Fruit fly (Drosophila melanogaster) whole organism, embryonic: Measurements from ENCODE around the gene CG7739.

ENCODE experiments used
- Atf6 ChIP-seq: fragments of 200-800 bp; sonication (Bioruptor generic); IDR thresholded peaks from 2 replicates; pipeline ENCODE4 v1.3.6; 2022; ENCODE audit warnings: missing biosample characterization, missing genetic modification characterization
- CG11504 ChIP-seq: fragments of 200-800 bp; sonication (Bioruptor generic); optimal IDR thresholded peaks from 3 replicates; lab custom pipeline; 2019; ENCODE audit warnings: missing biosample characterization, mild to moderate bottlenecking, missing genetic modification characterization, moderate library complexity
- CG12071 ChIP-seq: fragments of 200-800 bp; sonication (Bioruptor generic); optimal IDR thresholded peaks from 3 replicates; lab custom pipeline; 2018; ENCODE audit warnings: missing biosample characterization, mild to moderate bottlenecking, missing genetic modification characterization
- CG12299 ChIP-seq: fragments of 200-800 bp; sonication (Bioruptor generic); optimal IDR thresholded peaks from 2 replicates; lab custom pipeline; 2018; ENCODE audit warnings: missing biosample characterization, mild to moderate bottlenecking, missing genetic modification characterization
- CG12942 ChIP-seq: fragments of 200-800 bp; sonication (Bioruptor generic); optimal IDR thresholded peaks from 3 replicates; lab custom pipeline; 2016; ENCODE audit warnings: missing biosample characterization, missing genetic modification characterization
- CG1603 ChIP-seq: fragments of 200-800 bp; sonication (Bioruptor generic); optimal IDR thresholded peaks from 2 replicates; lab custom pipeline; 2019; ENCODE audit warnings: missing biosample characterization, mild to moderate bottlenecking, missing genetic modification characterization, moderate library complexity
- CG4360 ChIP-seq: fragments of 200-800 bp; sonication (Bioruptor generic); IDR thresholded peaks from 2 replicates; pipeline ENCODE4 v1.3.6; 2022; ENCODE audit warnings: missing biosample characterization, missing genetic modification characterization
- CG43689 ChIP-seq: fragments of 200-800 bp; sonication (Bioruptor generic); IDR thresholded peaks from 2 replicates; pipeline ENCODE4 v1.3.6; 2022; ENCODE audit warnings: missing biosample characterization, missing genetic modification characterization
- CG4854 ChIP-seq: fragments of 200-800 bp; sonication (Bioruptor generic); optimal IDR thresholded peaks from 2 replicates; lab custom pipeline; 2016; ENCODE audit warnings: missing biosample characterization, missing genetic modification characterization, inconsistent platforms
- CG6272 ChIP-seq: fragments of 200-800 bp; sonication (Bioruptor generic); IDR thresholded peaks from 2 replicates; pipeline ENCODE4 v1.3.6; 2022; ENCODE audit warnings: missing biosample characterization, missing genetic modification characterization
- CG7271 ChIP-seq: fragments of 200-800 bp; sonication (Bioruptor generic); optimal IDR thresholded peaks from 2 replicates; lab custom pipeline; 2018; ENCODE audit warnings: missing biosample characterization, mild to moderate bottlenecking, missing genetic modification characterization, moderate library complexity
- CG7786 ChIP-seq: fragments of 200-800 bp; sonication (Bioruptor generic); optimal IDR thresholded peaks from 2 replicates; lab custom pipeline; 2016; ENCODE audit warnings: missing biosample characterization, missing genetic modification characterization
- CG9876 ChIP-seq: fragments of 200-800 bp; sonication (Bioruptor generic); optimal IDR thresholded peaks from 2 replicates; lab custom pipeline; 2016; ENCODE audit warnings: missing biosample characterization, missing genetic modification characterization
- CHES-1-like ChIP-seq: fragments of 200-800 bp; sonication (Bioruptor generic); optimal IDR thresholded peaks from 2 replicates; lab custom pipeline; 2016; ENCODE audit warnings: missing biosample characterization, missing genetic modification characterization
- Chrac-16 ChIP-seq: fragments of 200-800 bp; sonication (Bioruptor generic); optimal IDR thresholded peaks from 3 replicates; lab custom pipeline; 2016; ENCODE audit warnings: missing biosample characterization, missing genetic modification characterization
- Dbx ChIP-seq: fragments of 200-800 bp; sonication (Bioruptor generic); IDR thresholded peaks from 3 replicates; pipeline ENCODE4 v1.3.6; 2022; ENCODE audit warnings: missing biosample characterization, missing genetic modification characterization
- Doc3 ChIP-seq: fragments of 200-800 bp; sonication (Bioruptor generic); IDR thresholded peaks from 3 replicates; pipeline ENCODE4 v1.3.6; 2022; ENCODE audit warnings: missing biosample characterization, missing genetic modification characterization; ENCODE audit not compliant: partially characterized antibody
- Dref ChIP-seq: fragments of 200-800 bp; sonication (Bioruptor generic); IDR thresholded peaks from 2 replicates; pipeline ENCODE4 v1.3.6; 2022; ENCODE audit warnings: missing biosample characterization, missing genetic modification characterization
- ERR ChIP-seq: fragments of 200-800 bp; sonication (Bioruptor generic); optimal IDR thresholded peaks from 2 replicates; lab custom pipeline; 2016; ENCODE audit warnings: missing biosample characterization, missing genetic modification characterization
- Ets65A ChIP-seq: fragments of 200-800 bp; sonication (Bioruptor generic); peaks from one replicate; lab custom pipeline; 2016; ENCODE audit warnings: missing biosample characterization, missing genetic modification characterization
- HHEX ChIP-seq: fragments of 200-800 bp; sonication (Bioruptor generic); optimal IDR thresholded peaks from 3 replicates; lab custom pipeline; 2017; ENCODE audit warnings: missing biosample characterization, mild to moderate bottlenecking, missing genetic modification characterization, missing genetic modification reagents
- Hr39 ChIP-seq: fragments of >200 bp; optimal IDR thresholded peaks from 2 replicates; lab custom pipeline; 2017
- Hsf ChIP-seq: fragments of 200-800 bp; sonication (Bioruptor generic); optimal IDR thresholded peaks from 3 replicates; lab custom pipeline; 2016; ENCODE audit warnings: missing biosample characterization, missing genetic modification characterization
- Lpt ChIP-seq: fragments of >200 bp; optimal IDR thresholded peaks from 2 replicates; lab custom pipeline; 2018; ENCODE audit warnings: missing biosample characterization, missing genetic modification characterization
- Max ChIP-seq: fragments of 200-800 bp; sonication (Bioruptor generic); optimal IDR thresholded peaks from 2 replicates; lab custom pipeline; 2016; ENCODE audit warnings: missing biosample characterization, mild to moderate bottlenecking, missing genetic modification characterization
- Mrtf ChIP-seq: fragments of 200-800 bp; sonication (Bioruptor generic); IDR thresholded peaks from 3 replicates; pipeline ENCODE4 v1.3.6; 2022; ENCODE audit warnings: missing biosample characterization, missing genetic modification characterization
- Nf-YA ChIP-seq: fragments of 200-800 bp; sonication (Bioruptor generic); IDR thresholded peaks from 2 replicates; pipeline ENCODE4 v1.3.6; 2022; ENCODE audit warnings: missing biosample characterization, missing genetic modification characterization
- Ptx1 ChIP-seq: fragments of 200-800 bp; sonication (Bioruptor generic); IDR thresholded peaks from 2 replicates; pipeline ENCODE4 v1.3.6; 2022; ENCODE audit warnings: missing biosample characterization, missing genetic modification characterization
- Rx ChIP-seq: fragments of 200-800 bp; sonication (Bioruptor generic); IDR thresholded peaks from 2 replicates; pipeline ENCODE4 v1.3.6; 2022; ENCODE audit warnings: missing biosample characterization, missing genetic modification characterization
- Trl ChIP-seq, 3 experiments: fragments of >200 bp in 2 of 3; fragments of 200-800 bp in 1 of 3; sonication (Bioruptor generic) in 1 of 3; optimal IDR thresholded peaks; 2 replicates in 1 of 3; 3 replicates in 2 of 3; lab custom pipeline; 2016 to 2017; ENCODE audit warnings: missing biosample characterization in 1 of 3, missing genetic modification characterization in 1 of 3
- Vsx1 ChIP-seq: fragments of 200-800 bp; sonication (Bioruptor generic); optimal IDR thresholded peaks from 2 replicates; lab custom pipeline; 2017; ENCODE audit warnings: missing biosample characterization, mild to moderate bottlenecking, missing genetic modification characterization, missing genetic modification reagents
- Xrp1 ChIP-seq: fragments of 200-800 bp; sonication (Bioruptor generic); IDR thresholded peaks from 2 replicates; pipeline ENCODE4 v1.3.6; 2022; ENCODE audit warnings: missing biosample characterization, missing genetic modification characterization
- bab2 ChIP-seq: fragments of 200-800 bp; sonication (Bioruptor generic); optimal IDR thresholded peaks from 2 replicates; lab custom pipeline; 2016; ENCODE audit warnings: missing biosample characterization, missing genetic modification characterization
- cas ChIP-seq: fragments of 200-800 bp; sonication (Bioruptor generic); IDR thresholded peaks from 2 replicates; pipeline ENCODE4 v1.3.6; 2022; ENCODE audit warnings: missing biosample characterization, missing genetic modification characterization
- chm ChIP-seq: fragments of 200-800 bp; sonication (Bioruptor generic); IDR thresholded peaks from 2 replicates; pipeline ENCODE4 v1.3.6; 2022; ENCODE audit warnings: missing biosample characterization, missing genetic modification characterization
- crc ChIP-seq: fragments of 200-800 bp; sonication (Bioruptor generic); optimal IDR thresholded peaks from 2 replicates; lab custom pipeline; 2016; ENCODE audit warnings: missing biosample characterization, missing genetic modification characterization
- dan ChIP-seq: fragments of 200-800 bp; sonication (Bioruptor generic); IDR thresholded peaks from 2 replicates; pipeline ENCODE4 v1.3.6; 2022; ENCODE audit warnings: missing biosample characterization, missing genetic modification characterization
- esg ChIP-seq: fragments of 200-800 bp; sonication (Bioruptor generic); conservative IDR thresholded peaks from 2 replicates; pipeline ENCODE4 v1.3.6; 2022; ENCODE audit warnings: missing biosample characterization, missing genetic modification characterization
- gcm2 ChIP-seq: fragments of 200-800 bp; sonication (Bioruptor generic); optimal IDR thresholded peaks from 2 replicates; lab custom pipeline; 2016; ENCODE audit warnings: missing biosample characterization, missing genetic modification characterization
- gem ChIP-seq: fragments of 200-800 bp; sonication (Bioruptor generic); optimal IDR thresholded peaks from 2 replicates; lab custom pipeline; 2019; ENCODE audit warnings: missing biosample characterization, mild to moderate bottlenecking, missing genetic modification characterization, moderate library complexity
- jigr1 ChIP-seq: fragments of 200-800 bp; sonication (Bioruptor generic); IDR thresholded peaks from 3 replicates; pipeline ENCODE4 v1.3.6; 2022; ENCODE audit warnings: missing biosample characterization, missing genetic modification characterization
- ken ChIP-seq: fragments of 200-800 bp; sonication (Bioruptor generic); IDR thresholded peaks from 3 replicates; pipeline ENCODE4 v1.3.6; 2022; ENCODE audit warnings: missing biosample characterization, missing genetic modification characterization
- oc ChIP-seq: fragments of 200-800 bp; sonication (Bioruptor generic); optimal IDR thresholded peaks from 2 replicates; lab custom pipeline; 2018; ENCODE audit warnings: missing biosample characterization, mild to moderate bottlenecking, missing genetic modification characterization, moderate library complexity
- psq ChIP-seq: fragments of 200-800 bp; sonication (Bioruptor generic); optimal IDR thresholded peaks from 2 replicates; lab custom pipeline; 2017; ENCODE audit warnings: missing biosample characterization, missing genetic modification characterization
- ro ChIP-seq: fragments of 200-800 bp; sonication (Bioruptor generic); IDR thresholded peaks from 2 replicates; pipeline ENCODE4 v1.3.6; 2022; ENCODE audit warnings: missing biosample characterization, missing genetic modification characterization
- sna ChIP-seq: fragments of 200-800 bp; sonication (Bioruptor generic); IDR thresholded peaks from 2 replicates; pipeline ENCODE4 v1.3.6; 2022; ENCODE audit warnings: missing biosample characterization, missing genetic modification characterization; ENCODE audit not compliant: partially characterized antibody
- sug ChIP-seq: fragments of 200-800 bp; optimal IDR thresholded peaks from 2 replicates; lab custom pipeline; 2019; ENCODE audit warnings: missing biosample characterization, mild to moderate bottlenecking, missing genetic modification characterization, moderate library complexity
- trh ChIP-seq: fragments of 200-800 bp; sonication (Bioruptor generic); optimal IDR thresholded peaks from 2 replicates; lab custom pipeline; 2016; ENCODE audit warnings: missing biosample characterization, missing genetic modification characterization
- unc-4 ChIP-seq: fragments of 200-800 bp; sonication (Bioruptor generic); IDR thresholded peaks from 2 replicates; pipeline ENCODE4 v1.3.6; 2022; ENCODE audit warnings: missing biosample characterization, missing genetic modification characterization; ENCODE audit not compliant: partially characterized antibody
- usp ChIP-seq: fragments of >200 bp; optimal IDR thresholded peaks from 2 replicates; lab custom pipeline; 2017; ENCODE audit warnings: missing biosample characterization, missing genetic modification characterization
- vfl ChIP-seq: fragments of 200-800 bp; sonication (Bioruptor generic); optimal IDR thresholded peaks from 2 replicates; lab custom pipeline; 2016; ENCODE audit warnings: missing biosample characterization, missing genetic modification characterization

CG7739 gene

DNA sequence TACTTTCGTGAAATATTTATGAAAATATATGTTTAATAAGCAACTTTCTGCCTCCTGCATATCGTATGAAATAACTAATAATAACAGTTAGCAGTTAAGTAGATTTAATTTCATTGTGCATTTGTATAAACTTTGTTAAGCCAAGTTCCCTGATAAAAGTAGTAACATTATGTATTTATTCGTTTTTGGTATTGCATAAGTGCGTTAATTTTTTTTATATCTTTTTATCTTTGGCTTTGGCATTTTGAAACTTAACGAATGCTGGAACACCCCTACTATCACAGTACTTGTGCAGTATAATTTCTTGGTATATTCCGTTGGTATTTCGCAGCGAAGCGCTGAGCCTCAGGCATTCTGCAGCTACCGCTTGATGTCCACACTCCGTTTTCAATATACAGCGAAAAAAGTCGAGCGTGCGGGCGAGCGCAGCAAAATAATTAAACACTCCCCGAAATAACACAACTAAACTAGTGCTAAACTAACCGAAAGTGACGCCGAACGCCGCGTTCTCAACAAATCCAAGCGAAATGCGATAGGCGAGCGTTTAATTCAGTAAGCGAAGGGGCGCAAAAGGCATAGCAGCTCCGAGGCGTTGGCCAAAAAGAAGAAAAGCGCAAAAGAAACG lies 25.8 kb upstream of the CG7739 start, which contains the start of gene RhoGAP71E (continued):
- peak; percentile 46; the same call in 1 of the 2 replicates for TF ChIP-seq Xrp1
- no peak for TF ChIP-seq bab2 (GFP tag; lab: Kevin White, UChicago)
- TF ChIP-seq psq (GFP tag; lab: Kevin White, UChicago): peak; percentile 90
- TF ChIP-seq Hr39 (lab: Kevin White, UChicago): no peak
- TF ChIP-seq Hsf (GFP tag; lab: Kevin White, UChicago): peak; percentile 2
- peak; percentile 34 for TF ChIP-seq CG12299 (tag; lab: Kevin White, UChicago)
- peak; percentile 62; the same call in 1 of the 3 replicates for TF ChIP-seq Dbx (GFP tag; lab: Robert Waterston, UW)
- peak; percentile 21 for TF ChIP-seq CG12071 (GFP tag; lab: Kevin White, UChicago)
- peak; percentile 89 for TF ChIP-seq chm (GFP tag; lab: Robert Waterston, UW)
- no peak for TF ChIP-seq ken
- no peak for TF ChIP-seq Dref
- TF ChIP-seq cas (GFP tag; lab: Robert Waterston, UW): peak; percentile 51; the same call in 1 of the 2 replicates
- peak; percentile 29 for TF ChIP-seq Max
- peak; percentile 57 for TF ChIP-seq sug (tag; lab: Kevin White, UChicago)
- TF ChIP-seq dan: no peak
- no peak for TF ChIP-seq CG6272 (GFP tag; lab: Robert Waterston, UW)
- TF ChIP-seq CG1603 (tag; lab: Kevin White, UChicago): peak; percentile 57
- peak; percentile 34 for TF ChIP-seq oc (tag; lab: Kevin White, UChicago)
- TF ChIP-seq Ets65A: peak; percentile 27
- no peak for TF ChIP-seq vfl (GFP tag; lab: Kevin White, UChicago)
- TF ChIP-seq trh (GFP tag; lab: Kevin White, UChicago): no peak
- 0 out of 3 replicates have a peak, but pooled peaks have one; percentile 50 for TF ChIP-seq Mrtf (GFP tag; lab: Robert Waterston, UW)
- TF ChIP-seq crc (GFP tag; lab: Kevin White, UChicago): no peak
- TF ChIP-seq CG11504 (tag; lab: Kevin White, UChicago): peak; percentile 56
- TF ChIP-seq Rx (GFP tag; lab: Robert Waterston, UW): 0 out of 2 replicates have a peak, but pooled peaks have one; percentile 24
- 0 out of 2 replicates have a peak, but pooled peaks have one; percentile 6 for TF ChIP-seq esg (GFP tag; lab: Robert Waterston, UW)
- TF ChIP-seq Vsx1: no peak
- TF ChIP-seq CG9876 (GFP tag; lab: Kevin White, UChicago): no peak
- peak; percentile 44; the same call in 1 of the 2 replicates for TF ChIP-seq CG4360 (GFP tag; lab: Robert Waterston, UW)
- TF ChIP-seq CG7786 (GFP tag; lab: Kevin White, UChicago): no peak
- no peak for TF ChIP-seq usp (GFP tag; lab: Kevin White, UChicago)
- no peak for TF ChIP-seq CG43689 (GFP tag; lab: Robert Waterston, UW)
- no peak for TF ChIP-seq ro (GFP tag; lab: Robert Waterston, UW)
- TF ChIP-seq ERR (GFP tag; lab: Kevin White, UChicago): peak; percentile 9
- no peak for TF ChIP-seq gcm2
- no peak for TF ChIP-seq CG12942 (GFP tag; lab: Kevin White, UChicago)
- no peak for TF ChIP-seq Doc3
- TF ChIP-seq Chrac-16 (GFP tag; lab: Kevin White, UChicago): no peak
- no peak for TF ChIP-seq sna (GFP tag; lab: Robert Waterston, UW)
- no peak for TF ChIP-seq Trl (optimal IDR thresholded peaks at IDR 0.05; lab: Kevin White, UChicago)
- TF ChIP-seq Trl (GFP tag; optimal IDR thresholded peaks at IDR 0.05; lab: Kevin White, UChicago): peak; percentile 10
- TF ChIP-seq gem (tag; lab: Kevin White, UChicago): peak; percentile 41
- no peak for TF ChIP-seq CG7271 (tag; lab: Kevin White, UChicago)
- TF ChIP-seq Nf-YA (GFP tag; lab: Robert Waterston, UW): 0 out of 2 replicates have a peak, but pooled peaks have one; percentile 30
- TF ChIP-seq unc-4: peak; percentile 46; the same call in 1 of the 2 replicates
- no peak for TF ChIP-seq jigr1 (GFP tag; lab: Robert Waterston, UW)
- peak; percentile 59 for TF ChIP-seq Atf6 (GFP tag; lab: Robert Waterston, UW)
- TF ChIP-seq HHEX: peak; percentile 62
- no peak for TF ChIP-seq CG4854 (GFP tag; lab: Kevin White, UChicago)
- peak; percentile 26; the same call in 1 of the 2 replicates for TF ChIP-seq Ptx1
- TF ChIP-seq CHES-1-like (GFP tag; lab: Kevin White, UChicago): peak; percentile 23
- TF ChIP-seq Lpt (GFP tag; lab: Kevin White, UChicago): no peak
